Fruit fly (Drosophila melanogaster) whole organism, embryonic: ENCODE measurements around the gene CG11089.

ENCODE experiments used
- Abd-B ChIP-seq: fragments of 200-800 bp; sonication (Bioruptor generic); optimal IDR thresholded peaks from 2 replicates; lab custom pipeline; 2018; ENCODE audit warnings: missing biosample characterization, mild to moderate bottlenecking, missing genetic modification characterization, moderate library complexity
- CG10147 ChIP-seq: fragments of 200-800 bp; sonication (Bioruptor generic); optimal IDR thresholded peaks from 2 replicates; lab custom pipeline; 2019; ENCODE audit warnings: missing biosample characterization, mild to moderate bottlenecking, missing genetic modification characterization, moderate library complexity
- CG10543 ChIP-seq: fragments of 200-800 bp; sonication (Bioruptor generic); optimal IDR thresholded peaks from 3 replicates; lab custom pipeline; 2017; ENCODE audit warnings: missing biosample characterization, mild to moderate bottlenecking, missing genetic modification characterization, moderate library complexity
- CG11247 ChIP-seq: fragments of 200-800 bp; sonication (Bioruptor generic); IDR thresholded peaks from 2 replicates; pipeline ENCODE4 v1.3.6; 2022; ENCODE audit warnings: missing biosample characterization, missing genetic modification characterization
- CG11398 ChIP-seq: fragments of 200-800 bp; sonication (Bioruptor generic); optimal IDR thresholded peaks from 2 replicates; lab custom pipeline; 2016; ENCODE audit warnings: missing biosample characterization, missing genetic modification characterization
- CG15696 ChIP-seq: fragments of 200-800 bp; sonication (Bioruptor generic); optimal IDR thresholded peaks from 2 replicates; lab custom pipeline; 2019; ENCODE audit warnings: missing biosample characterization, mild to moderate bottlenecking, missing genetic modification characterization, moderate library complexity
- CG17802 ChIP-seq: fragments of 200-800 bp; sonication (Bioruptor generic); optimal IDR thresholded peaks from 2 replicates; lab custom pipeline; 2018; ENCODE audit warnings: missing biosample characterization, mild to moderate bottlenecking, missing genetic modification characterization, moderate library complexity
- CG32767 ChIP-seq: fragments of 200-800 bp; sonication (Bioruptor generic); IDR thresholded peaks from 2 replicates; pipeline ENCODE4 v1.3.6; 2022; ENCODE audit warnings: missing biosample characterization, missing genetic modification characterization
- CG34422 ChIP-seq: fragments of 200-800 bp; sonication (Bioruptor generic); IDR thresholded peaks from 3 replicates; pipeline ENCODE4 v1.3.6; 2022; ENCODE audit warnings: missing biosample characterization, missing genetic modification characterization
- CG5245 ChIP-seq: fragments of 200-800 bp; sonication (Bioruptor generic); optimal IDR thresholded peaks from 3 replicates; lab custom pipeline; 2016; ENCODE audit warnings: missing biosample characterization, missing genetic modification characterization
- CG6765 ChIP-seq: fragments of 200-800 bp; sonication (Bioruptor generic); optimal IDR thresholded peaks from 3 replicates; lab custom pipeline; 2017; ENCODE audit warnings: missing biosample characterization, mild to moderate bottlenecking, missing genetic modification characterization
- Camta ChIP-seq: fragments of 200-800 bp; sonication (Bioruptor generic); optimal IDR thresholded peaks from 2 replicates; lab custom pipeline; 2016; ENCODE audit warnings: missing biosample characterization, missing genetic modification characterization
- CoRest ChIP-seq: fragments of 200-800 bp; sonication (Bioruptor generic); optimal IDR thresholded peaks from 3 replicates; lab custom pipeline; 2018; ENCODE audit warnings: missing biosample characterization, mild to moderate bottlenecking, missing genetic modification characterization, moderate library complexity
- Dbx ChIP-seq: fragments of 200-800 bp; sonication (Bioruptor generic); IDR thresholded peaks from 3 replicates; pipeline ENCODE4 v1.3.6; 2022; ENCODE audit warnings: missing biosample characterization, missing genetic modification characterization
- Dip2 ChIP-seq: fragments of 200-800 bp; sonication (Bioruptor generic); IDR thresholded peaks from 2 replicates; pipeline ENCODE4 v1.3.6; 2022; ENCODE audit warnings: missing biosample characterization, missing genetic modification characterization
- Ets65A ChIP-seq: fragments of 200-800 bp; sonication (Bioruptor generic); peaks from one replicate; lab custom pipeline; 2016; ENCODE audit warnings: missing biosample characterization, missing genetic modification characterization
- Gsc ChIP-seq: fragments of 200-800 bp; sonication (Bioruptor generic); IDR thresholded peaks from 2 replicates; pipeline ENCODE4 v1.3.6; 2022; ENCODE audit warnings: missing biosample characterization, missing genetic modification characterization
- Gug ChIP-seq: fragments of 200-800 bp; sonication (Bioruptor generic); IDR thresholded peaks from 4 replicates; pipeline ENCODE4 v1.3.6; 2022; ENCODE audit warnings: missing biosample characterization, missing genetic modification characterization
- Hmr ChIP-seq: fragments of 200-800 bp; sonication (Bioruptor generic); optimal IDR thresholded peaks from 3 replicates; lab custom pipeline; 2017; ENCODE audit warnings: mild to moderate bottlenecking, missing biosample characterization, missing genetic modification reagents, missing genetic modification characterization
- Max ChIP-seq: fragments of 200-800 bp; sonication (Bioruptor generic); optimal IDR thresholded peaks from 2 replicates; lab custom pipeline; 2016; ENCODE audit warnings: missing biosample characterization, mild to moderate bottlenecking, missing genetic modification characterization
- Med ChIP-seq: fragments of 200-800 bp; sonication (Bioruptor generic); peaks from one replicate; lab custom pipeline; 2016; ENCODE audit warnings: missing biosample characterization, missing genetic modification characterization, mild to moderate bottlenecking, inconsistent platforms, moderate library complexity
- Rfx ChIP-seq: fragments of 200-800 bp; sonication (Bioruptor generic); IDR thresholded peaks from 2 replicates; pipeline ENCODE4 v1.3.6; 2022; ENCODE audit warnings: missing biosample characterization, missing genetic modification characterization
- aop ChIP-seq: fragments of 200-800 bp; sonication (Bioruptor generic); IDR thresholded peaks from 2 replicates; pipeline ENCODE4 v1.3.6; 2022; ENCODE audit warnings: missing biosample characterization, missing genetic modification characterization
- ap ChIP-seq: fragments of 200-800 bp; sonication (Bioruptor generic); IDR thresholded peaks from 2 replicates; pipeline ENCODE4 v1.3.6; 2022; ENCODE audit warnings: missing biosample characterization, missing genetic modification characterization
- ase ChIP-seq: fragments of 200-800 bp; sonication (Bioruptor generic); IDR thresholded peaks from 3 replicates; pipeline ENCODE4 v1.3.6; 2022; ENCODE audit warnings: missing biosample characterization, missing genetic modification characterization
- ato ChIP-seq: fragments of 200-800 bp; sonication (Bioruptor generic); IDR thresholded peaks from 2 replicates; pipeline ENCODE4 v1.3.6; 2022; ENCODE audit warnings: missing biosample characterization, missing genetic modification characterization; ENCODE audit not compliant: partially characterized antibody
- ci ChIP-seq: fragments of 200-800 bp; sonication (Bioruptor generic); IDR thresholded peaks from 3 replicates; pipeline ENCODE4 v1.3.6; 2022; ENCODE audit warnings: missing biosample characterization, missing genetic modification characterization
- dati ChIP-seq: fragments of 200-800 bp; sonication (Bioruptor generic); IDR thresholded peaks from 2 replicates; pipeline ENCODE4 v1.3.6; 2022; ENCODE audit warnings: missing biosample characterization, missing genetic modification characterization
- en ChIP-seq: fragments of 200-800 bp; sonication (Bioruptor generic); optimal IDR thresholded peaks from 2 replicates; lab custom pipeline; 2016; ENCODE audit warnings: missing biosample characterization, missing genetic modification characterization
- ewg ChIP-seq: fragments of 200-800 bp; sonication (Bioruptor generic); optimal IDR thresholded peaks from 3 replicates; lab custom pipeline; 2017; ENCODE audit warnings: mild to moderate bottlenecking, missing biosample characterization, missing genetic modification reagents, missing genetic modification characterization
- gsb ChIP-seq: fragments of 200-800 bp; sonication (Bioruptor generic); IDR thresholded peaks from 2 replicates; pipeline ENCODE4 v1.3.6; 2022; ENCODE audit warnings: missing biosample characterization, missing genetic modification characterization
- ind ChIP-seq: fragments of 200-800 bp; sonication (Bioruptor generic); optimal IDR thresholded peaks from 3 replicates; lab custom pipeline; 2016; ENCODE audit warnings: missing biosample characterization, missing genetic modification characterization
- insv ChIP-seq, 2 experiments: fragments of 200-800 bp; sonication (Bioruptor generic); optimal IDR thresholded peaks; 3 replicates each; lab custom pipeline; 2016 to 2018; ENCODE audit warnings: missing biosample characterization in 2 of 2, missing genetic modification characterization in 2 of 2
- jigr1 ChIP-seq: fragments of 200-800 bp; sonication (Bioruptor generic); IDR thresholded peaks from 3 replicates; pipeline ENCODE4 v1.3.6; 2022; ENCODE audit warnings: missing biosample characterization, missing genetic modification characterization
- kah ChIP-seq: fragments of 200-800 bp; sonication (Bioruptor generic); optimal IDR thresholded peaks from 2 replicates; lab custom pipeline; 2018; ENCODE audit warnings: missing biosample characterization, mild to moderate bottlenecking, missing genetic modification characterization
- ken ChIP-seq: fragments of 200-800 bp; sonication (Bioruptor generic); IDR thresholded peaks from 3 replicates; pipeline ENCODE4 v1.3.6; 2022; ENCODE audit warnings: missing biosample characterization, missing genetic modification characterization
- lmd ChIP-seq: fragments of 200-800 bp; sonication (Bioruptor generic); IDR thresholded peaks from 2 replicates; pipeline ENCODE4 v1.3.6; 2022; ENCODE audit warnings: missing biosample characterization, missing genetic modification characterization
- nau ChIP-seq: fragments of 200-800 bp; sonication (Bioruptor generic); optimal IDR thresholded peaks from 3 replicates; lab custom pipeline; 2017; ENCODE audit warnings: missing biosample characterization, mild to moderate bottlenecking, missing genetic modification characterization, missing genetic modification reagents
- peb ChIP-seq: fragments of 200-800 bp; sonication (Bioruptor generic); IDR thresholded peaks from 2 replicates; pipeline ENCODE4 v1.3.6; 2022; ENCODE audit warnings: missing biosample characterization, missing genetic modification characterization
- ro ChIP-seq: fragments of 200-800 bp; sonication (Bioruptor generic); IDR thresholded peaks from 2 replicates; pipeline ENCODE4 v1.3.6; 2022; ENCODE audit warnings: missing biosample characterization, missing genetic modification characterization
- salm ChIP-seq: fragments of 200-800 bp; sonication (Bioruptor generic); optimal IDR thresholded peaks from 2 replicates; lab custom pipeline; 2018; ENCODE audit warnings: missing biosample characterization, mild to moderate bottlenecking, missing genetic modification characterization
- seq ChIP-seq: fragments of 200-800 bp; sonication (Bioruptor generic); IDR thresholded peaks from 2 replicates; pipeline ENCODE4 v1.3.6; 2022; ENCODE audit warnings: missing biosample characterization, missing genetic modification characterization
- ssp ChIP-seq: fragments of 200-800 bp; sonication (Bioruptor generic); IDR thresholded peaks from 2 replicates; pipeline ENCODE4 v1.3.6; 2022; ENCODE audit warnings: missing biosample characterization, missing genetic modification characterization
- sug ChIP-seq: fragments of 200-800 bp; optimal IDR thresholded peaks from 2 replicates; lab custom pipeline; 2019; ENCODE audit warnings: missing biosample characterization, mild to moderate bottlenecking, missing genetic modification characterization, moderate library complexity
- tgo ChIP-seq: fragments of 200-800 bp; sonication (Bioruptor generic); IDR thresholded peaks from 3 replicates; pipeline ENCODE4 v1.3.6; 2022; ENCODE audit warnings: missing biosample characterization, missing genetic modification characterization
- toy ChIP-seq: fragments of 200-800 bp; sonication (Bioruptor generic); IDR thresholded peaks from 2 replicates; pipeline ENCODE4 v1.3.6; 2022; ENCODE audit warnings: missing biosample characterization, missing genetic modification characterization
- ttk ChIP-seq: fragments of 200-800 bp; sonication (Bioruptor generic); IDR thresholded peaks from 2 replicates; pipeline ENCODE4 v2.1.2; 2022; ENCODE audit warnings: missing biosample characterization, missing genetic modification characterization
- twi ChIP-seq: fragments of 200-800 bp; optimal IDR thresholded peaks from 2 replicates; lab custom pipeline; 2019; ENCODE audit warnings: missing biosample characterization, mild to moderate bottlenecking, missing genetic modification characterization, moderate library complexity
- zfh1 ChIP-seq: fragments of 200-800 bp; sonication (Bioruptor generic); IDR thresholded peaks from 3 replicates; pipeline ENCODE4 v1.3.6; 2022; ENCODE audit warnings: missing biosample characterization, missing genetic modification characterization

The CG11089 gene

dm6 chr3R:24917814-24918636, 41.2 kb downstream of the CG11089 start, which contains the start of the genes PIG-S, sud1 and CG11168 (continued):
- TF ChIP-seq CG17802 (tag; lab: Kevin White, UChicago) (no peak), insv (GFP tag; optimal IDR thresholded peaks at IDR 0.05; lab: Kevin White, UChicago) (peak in 1 of 2 experiments; percentile 80), CG10147 (GFP tag; lab: Kevin White, UChicago) (peak; percentile 32), CG11398 (GFP tag; lab: Kevin White, UChicago) (no peak), gsb (GFP tag; lab: Robert Waterston, UW) (no peak), CG5245 (no peak), CG32767 (GFP tag; lab: Robert Waterston, UW) (0 out of 2 replicates have a peak, but pooled peaks have one; percentile 28), ken (GFP tag; lab: Robert Waterston, UW) (peak; percentile 66; the same call in 2 of the 3 replicates), CoRest (tag; lab: Kevin White, UChicago) (peak; percentile 78), salm (tag; lab: Kevin White, UChicago) (peak; percentile 17), Max (GFP tag; lab: Kevin White, UChicago) (no peak), CG11247 (GFP tag; lab: Robert Waterston, UW) (0 out of 2 replicates have a peak, but pooled peaks have one; percentile 37), kah (peak; percentile 12), ewg (GFP tag; lab: Kevin White, UChicago) (no peak), ro (GFP tag; lab: Robert Waterston, UW) (peak; percentile 31; the same call in 1 of the 2 replicates), zfh1 (GFP tag; lab: Robert Waterston, UW) (peak; percentile 61; the same call in 2 of the 3 replicates), sug (tag; lab: Kevin White, UChicago) (no peak), jigr1 (GFP tag; lab: Robert Waterston, UW) (0 out of 3 replicates have a peak, but pooled peaks have one; percentile 17), Rfx (GFP tag; lab: Robert Waterston, UW) (peak; percentile 79), tgo (GFP tag; lab: Robert Waterston, UW) (peak; percentile 78), dati (GFP tag; lab: Robert Waterston, UW) (no peak), en (GFP tag; lab: Kevin White, UChicago) (no peak), ttk (peak; percentile 20; the same call in 1 of the 2 replicates), CG15696 (tag; lab: Kevin White, UChicago) (peak; percentile 63), CG34422 (peak; percentile 75; the same call in 2 of the 3 replicates), Camta (no peak), CG10543 (GFP tag; lab: Kevin White, UChicago) (peak; percentile 20), Gug (GFP tag; lab: Robert Waterston, UW) (peak; percentile 64; the same call in 3 of the 4 replicates), peb (peak; percentile 38; the same call in 1 of the 2 replicates), seq (GFP tag; lab: Robert Waterston, UW) (0 out of 2 replicates have a peak, but pooled peaks have one; percentile 21), aop (GFP tag; lab: Robert Waterston, UW) (no peak), Dbx (peak; percentile 59; the same call in 2 of the 3 replicates), Dip2 (no peak), ind (GFP tag; lab: Kevin White, UChicago) (peak; percentile 73), CG6765 (GFP tag; lab: Kevin White, UChicago) (no peak), nau (GFP tag; lab: Kevin White, UChicago) (no peak), ci (GFP tag; lab: Robert Waterston, UW) (0 out of 3 replicates have a peak, but pooled peaks have one; percentile 27), Ets65A (GFP tag; lab: Kevin White, UChicago) (peak; percentile 13), twi (peak; percentile 61), ap (GFP tag; lab: Robert Waterston, UW) (0 out of 2 replicates have a peak, but pooled peaks have one; percentile 10), ase (GFP tag; lab: Robert Waterston, UW) (no peak), Med (GFP tag; lab: Kevin White, UChicago) (peak; percentile 81), Abd-B (GFP tag; lab: Kevin White, UChicago) (peak; percentile 72), Gsc (no peak), Hmr (GFP tag; lab: Kevin White, UChicago) (no peak), toy (0 out of 2 replicates have a peak, but pooled peaks have one; percentile 34), lmd (peak; percentile 80), ssp (peak; percentile 54; the same call in 1 of the 2 replicates), ato (GFP tag; lab: Robert Waterston, UW) (0 out of 2 replicates have a peak, but pooled peaks have one; percentile 29)
